Fruit fly (Drosophila melanogaster) ovary, adult (tissue): ENCODE results near the gene Moe.

Source experiments
- CG17801 ChIP-seq: fragments of 200-800 bp; optimal IDR thresholded peaks from 2 replicates; lab custom pipeline; 2019; ENCODE audit warnings: missing biosample characterization, mild to moderate bottlenecking, missing genetic modification characterization, moderate library complexity; ENCODE audit not compliant: partially characterized antibody

Moe gene

dm6 chrX:8897859-8898427 lies at the start of gene Moe:
TSS of gene Moe (minus strand) at chrX:8898332.
- peak; percentile 85 for TF ChIP-seq CG17801 (GFP tag; lab: Kevin White, UChicago)

- TF ChIP-seq CG17801 (GFP tag; lab: Kevin White, UChicago), result no peak
Measured at dm6 chrX:8924778-8925177, 26.6 kb upstream of the Moe start.

dm6 chrX:8923587-8923986 lies 25.5 kb upstream of the Moe start, which contains the start of the genes CG12661 and CG43255:
TSS of gene CG12661 (minus strand) at chrX:8923687.
TSS of gene CG43255 (plus strand) at chrX:8923960.
- no peak for TF ChIP-seq CG17801 (GFP tag; lab: Kevin White, UChicago)

- TF ChIP-seq CG17801 (GFP tag; lab: Kevin White, UChicago), result no peak
Measured at dm6 chrX:8911878-8912277, 13.7 kb upstream of the Moe start.

dm6 chrX:8908137-8908536 lies 10.0 kb upstream of the Moe start:
- TF ChIP-seq CG17801 (GFP tag; lab: Kevin White, UChicago), result no peak

dm6 chrX:8907547-8907813 lies 9.3 kb upstream of the Moe start:
- TF ChIP-seq CG17801 (GFP tag; lab: Kevin White, UChicago), result no peak

- TF ChIP-seq CG17801 (GFP tag; lab: Kevin White, UChicago), result no peak
Measured at dm6 chrX:8906805-8907546, 8.8 kb upstream of the Moe start, which contains the start of gene rdgA. TSS of gene rdgA (plus strand) at chrX:8907068.

dm6 chrX:8905545-8906455 lies 7.7 kb upstream of the Moe start:
- TF ChIP-seq CG17801 (GFP tag; lab: Kevin White, UChicago), result no peak

dm6 chrX:8901447-8901846 lies 3.3 kb upstream of the Moe start, which contains the start of gene Rbm13:
TSS of gene Rbm13 (plus strand) at chrX:8901699.
- TF ChIP-seq CG17801 (GFP tag; lab: Kevin White, UChicago), result no peak

dm6 chrX:8900094-8900493 lies 2.0 kb upstream of the Moe start, which contains the start of gene Uros1:
TSS of gene Uros1 (minus strand) at chrX:8900264.
- no peak for TF ChIP-seq CG17801 (GFP tag; lab: Kevin White, UChicago)

- TF ChIP-seq CG17801 (GFP tag; lab: Kevin White, UChicago), result peak; percentile 42
Measured at dm6 chrX:8896845-8897775, 1.0 kb downstream of the Moe start.

- peak; percentile 91 for TF ChIP-seq CG17801 (GFP tag; lab: Kevin White, UChicago)
Measured at dm6 chrX:8896080-8896479, 2.1 kb downstream of the Moe start.

- no peak for TF ChIP-seq CG17801 (GFP tag; lab: Kevin White, UChicago)
Measured at dm6 chrX:8895413-8895812, 2.7 kb downstream of the Moe start.

- peak; percentile 49 for TF ChIP-seq CG17801 (GFP tag; lab: Kevin White, UChicago)
Measured at dm6 chrX:8895018-8895392, 3.1 kb downstream of the Moe start.
